Fruit fly (Drosophila melanogaster) Kc167 (cell line): ENCODE measurements around the gene Wbp2.

Experiments
- Myc ChIP-seq: fragments of >200 bp; optimal IDR thresholded peaks from 2 replicates; lab custom pipeline; 2017; ENCODE audit warnings: missing external identifiers
- Sin3A ChIP-seq: fragments of >200 bp; optimal IDR thresholded peaks from 2 replicates; lab custom pipeline; 2018; ENCODE audit warnings: missing external identifiers
- h ChIP-seq: fragments of >200 bp; optimal IDR thresholded peaks from 3 replicates; lab custom pipeline; 2018; ENCODE audit warnings: missing external identifiers
- insv ChIP-seq: fragments of >200 bp; optimal IDR thresholded peaks from 3 replicates; lab custom pipeline; 2018; ENCODE audit warnings: missing external identifiers
- psq ChIP-seq: fragments of >200 bp; optimal IDR thresholded peaks from 2 replicates; lab custom pipeline; 2017; ENCODE audit warnings: missing external identifiers
- ttk ChIP-seq: sonication (Bioruptor generic); optimal IDR thresholded peaks from 2 replicates; lab custom pipeline; 2017; ENCODE audit warnings: missing external identifiers

Gene Wbp2

DNA sequence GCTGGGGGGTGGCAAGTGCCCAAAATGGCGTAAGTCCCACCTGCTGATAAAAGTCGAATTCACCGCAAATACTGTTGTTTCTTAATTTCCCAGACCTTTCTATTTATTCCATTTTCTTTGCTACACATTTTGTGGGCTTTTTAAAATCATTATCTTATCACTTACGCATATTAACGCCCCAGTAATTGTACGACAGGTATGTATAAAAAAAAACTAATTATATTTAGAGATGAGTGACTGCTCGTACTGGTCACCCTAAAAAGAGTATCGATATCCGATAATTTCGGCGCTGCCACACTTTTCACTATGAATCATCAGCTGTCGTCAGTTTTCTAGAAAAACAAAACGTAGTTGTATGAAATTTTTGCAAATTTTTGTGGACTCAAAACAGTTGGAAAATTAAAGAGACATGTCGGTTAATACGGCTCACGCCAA lies at the start of gene Wbp2, which contains the start of gene CG10948:
Gene Wbp2 (plus strand): TSS at position 299 of the 435 bp plus-strand sequence.
Gene CG10948 (minus strand): TSS at position 251 of the 435 bp plus-strand sequence.
- no peak for TF ChIP-seq psq

DNA sequence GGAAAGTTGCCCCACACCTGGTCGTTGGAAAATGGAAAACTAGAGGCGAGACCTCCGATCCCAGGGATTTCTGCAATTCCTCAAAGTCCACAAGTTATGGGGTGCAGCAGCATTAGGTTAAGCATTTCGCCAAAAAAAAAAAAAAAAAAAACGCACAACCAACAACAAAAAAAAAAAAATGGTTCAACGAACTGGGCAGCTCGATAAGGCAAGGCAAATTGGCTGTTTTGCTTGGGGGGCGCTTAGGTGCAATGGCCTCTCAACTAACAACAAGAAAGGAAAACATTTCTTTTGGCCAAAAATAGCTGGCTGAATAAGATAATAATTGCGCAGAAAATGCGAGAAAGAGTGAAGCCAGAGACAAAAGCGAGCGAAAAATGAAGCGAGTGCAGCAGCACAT lies 49.8 kb upstream of the Wbp2 start:
- no peak for TF ChIP-seq Myc

DNA sequence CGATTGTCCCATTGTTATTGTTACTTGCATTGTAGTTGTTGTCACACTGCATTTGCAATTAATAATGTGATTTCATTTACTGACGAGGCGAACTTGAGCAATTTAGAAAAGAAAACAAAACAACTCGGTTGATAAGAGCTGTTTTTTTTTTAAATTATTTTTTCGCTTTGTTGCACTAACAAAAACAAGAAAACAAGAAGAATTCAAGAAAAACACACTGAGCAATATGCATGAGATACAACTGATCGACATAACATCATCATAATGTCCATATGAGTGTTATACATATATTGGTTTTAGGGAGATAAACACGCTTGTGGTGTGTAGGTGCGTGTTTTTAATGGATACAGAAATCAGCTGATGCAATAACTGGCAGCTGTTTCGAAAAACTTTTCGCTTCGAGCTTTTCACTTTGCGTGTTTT lies 47.5 kb upstream of the Wbp2 start:
- no peak for TF ChIP-seq Myc
- no peak for TF ChIP-seq h
- no peak for TF ChIP-seq ttk (lab: Kevin White, UChicago)
- no peak for TF ChIP-seq Sin3A
- TF ChIP-seq insv (lab: Kevin White, UChicago), result no peak
- no peak for TF ChIP-seq psq

DNA sequence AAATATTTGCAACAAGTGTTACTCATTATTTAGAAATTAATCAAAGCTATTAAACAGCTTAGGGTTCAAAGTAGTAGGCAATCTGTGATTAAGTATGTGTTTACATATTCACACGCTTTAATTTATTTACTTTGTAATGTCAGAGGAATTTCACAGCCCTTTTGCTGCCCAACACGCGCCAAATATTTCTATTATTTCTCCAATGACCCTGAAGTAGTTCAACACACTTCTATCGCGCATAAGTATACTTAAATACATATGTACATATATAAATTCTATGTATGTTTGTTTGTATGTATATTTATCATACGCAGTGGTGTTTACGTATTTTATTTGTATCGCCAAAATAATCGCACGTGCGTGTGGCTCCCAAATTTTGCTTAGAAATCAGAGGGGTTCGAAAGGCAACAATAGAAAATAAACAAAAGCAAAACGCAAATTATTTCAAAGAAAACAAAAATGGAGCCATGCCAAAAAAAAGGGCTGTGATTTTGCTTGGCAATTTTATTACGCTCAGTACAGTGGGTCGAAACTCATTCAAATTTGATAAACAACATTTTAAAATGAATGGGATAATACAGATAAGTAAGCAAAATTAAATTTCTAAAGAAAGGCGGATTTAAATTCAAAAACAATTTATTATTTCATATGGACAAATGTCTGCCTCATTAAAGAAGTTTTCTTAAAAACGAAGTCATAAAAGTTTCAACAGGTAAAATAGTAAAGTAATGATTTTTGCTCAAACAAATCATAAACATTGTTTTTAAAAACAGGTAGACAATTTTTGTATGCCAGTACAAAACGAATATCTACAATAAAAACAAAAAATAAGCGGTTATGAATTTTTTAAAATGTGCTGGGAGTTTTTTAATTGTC lies 46.6 kb upstream of the Wbp2 start:
- TF ChIP-seq insv (lab: Kevin White, UChicago) (no peak), h (no peak), ttk (lab: Kevin White, UChicago) (no peak), Sin3A (no peak), Myc (no peak)

DNA sequence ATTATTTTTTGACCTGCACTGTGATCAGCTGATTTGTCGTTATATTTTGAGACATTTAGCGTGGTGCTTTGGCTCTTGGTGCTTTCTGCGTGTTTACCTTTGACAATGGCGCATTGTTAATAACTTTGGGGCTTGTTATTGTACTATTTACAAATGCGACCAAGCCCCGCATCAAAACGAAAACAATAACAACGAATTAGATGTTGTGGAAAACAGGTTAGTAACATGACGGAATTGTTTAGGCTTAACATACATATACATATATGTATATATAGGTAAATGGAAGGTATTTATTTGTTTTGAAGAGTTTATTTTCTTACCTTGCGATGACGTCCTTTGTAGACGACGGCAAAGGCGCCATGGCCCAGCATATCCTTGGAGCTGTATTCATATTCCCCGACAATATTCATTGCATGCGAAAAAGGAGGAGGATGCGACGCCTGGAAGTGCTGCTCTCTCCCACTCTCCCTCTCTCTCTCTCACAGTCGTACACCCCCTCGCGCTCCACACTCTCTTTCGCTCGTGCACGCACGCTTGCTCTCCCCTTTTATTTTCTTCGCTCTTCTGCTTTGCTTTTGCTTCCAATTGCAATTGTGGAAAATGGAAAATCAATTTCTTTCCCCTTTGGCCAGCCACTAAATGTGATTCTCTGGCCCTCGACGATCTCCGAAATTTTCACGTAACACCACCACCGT lies 45.8 kb upstream of the Wbp2 start:
- no peak for TF ChIP-seq ttk (lab: Kevin White, UChicago)
- TF ChIP-seq psq, result no peak
- no peak for TF ChIP-seq Sin3A
- no peak for TF ChIP-seq Myc
- TF ChIP-seq h, result no peak
- TF ChIP-seq insv (lab: Kevin White, UChicago), result no peak

dm6 chr3L:12804730-12805170 lies 45.2 kb upstream of the Wbp2 start, which contains the start of gene Atg1:
Gene Atg1 (minus strand): TSS chr3L:12805116.
- TF ChIP-seq Sin3A (no peak), insv (lab: Kevin White, UChicago) (no peak), h (no peak), ttk (lab: Kevin White, UChicago) (no peak), Myc (no peak), psq (no peak)

DNA sequence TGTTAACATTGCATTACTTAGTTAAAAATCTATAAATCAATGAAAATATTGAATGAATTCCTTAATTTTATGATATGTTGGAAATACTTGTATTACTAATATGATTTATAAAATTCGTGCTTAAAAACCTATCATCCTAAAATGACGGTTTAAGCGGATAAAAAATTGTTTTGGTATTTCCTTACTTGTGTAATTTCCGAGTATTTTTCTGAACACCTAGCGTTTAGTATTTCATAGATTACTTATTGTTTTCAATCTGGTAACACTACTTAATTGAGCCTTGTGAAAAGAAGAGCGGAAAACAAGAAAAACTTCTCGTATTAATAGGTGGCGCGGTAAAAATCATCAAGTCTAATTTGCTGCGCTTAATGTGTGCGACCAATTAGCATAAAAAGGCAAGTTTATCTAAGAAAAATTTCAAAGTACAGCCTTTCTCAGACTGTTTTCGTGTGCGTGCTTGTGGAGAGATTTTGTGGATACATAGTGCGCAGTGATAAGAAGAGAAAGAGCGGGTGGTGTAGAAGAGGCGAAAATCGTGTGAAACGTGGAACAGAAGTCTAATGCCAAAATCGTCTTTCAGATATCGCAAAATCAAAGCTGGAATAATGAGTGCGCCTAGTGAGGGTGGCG lies 44.2 kb upstream of the Wbp2 start, which contains the start of gene Sap130:
Gene Sap130 (plus strand): TSS at position 243 of the 630 bp plus-strand sequence.
- TF ChIP-seq ttk (lab: Kevin White, UChicago), result no peak
- TF ChIP-seq Myc, result no peak
- TF ChIP-seq h, result no peak
- no peak for TF ChIP-seq insv (lab: Kevin White, UChicago)
- TF ChIP-seq psq, result no peak

DNA sequence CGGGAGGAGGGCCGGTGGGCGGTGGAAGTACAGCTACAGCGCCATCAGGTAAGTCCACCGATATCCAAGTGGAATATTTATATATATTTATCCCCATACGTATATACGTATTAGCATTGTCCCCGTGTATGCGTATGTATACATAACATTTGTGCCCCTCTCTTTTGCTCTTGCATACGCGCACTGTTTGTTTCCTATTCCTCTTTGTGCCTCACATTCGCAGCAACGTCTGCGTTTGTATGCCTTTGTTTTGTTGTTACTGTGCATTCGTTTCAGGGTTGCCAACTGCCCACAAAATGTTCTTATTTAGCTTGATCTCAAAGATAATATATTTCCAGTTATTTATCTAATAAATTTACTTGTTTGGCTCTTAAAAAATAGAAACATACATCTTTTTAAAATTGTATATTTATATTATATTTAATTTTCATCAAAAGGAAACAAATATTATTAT lies 43.6 kb upstream of the Wbp2 start:
- TF ChIP-seq psq (peak; percentile 97), Sin3A (no peak)

DNA sequence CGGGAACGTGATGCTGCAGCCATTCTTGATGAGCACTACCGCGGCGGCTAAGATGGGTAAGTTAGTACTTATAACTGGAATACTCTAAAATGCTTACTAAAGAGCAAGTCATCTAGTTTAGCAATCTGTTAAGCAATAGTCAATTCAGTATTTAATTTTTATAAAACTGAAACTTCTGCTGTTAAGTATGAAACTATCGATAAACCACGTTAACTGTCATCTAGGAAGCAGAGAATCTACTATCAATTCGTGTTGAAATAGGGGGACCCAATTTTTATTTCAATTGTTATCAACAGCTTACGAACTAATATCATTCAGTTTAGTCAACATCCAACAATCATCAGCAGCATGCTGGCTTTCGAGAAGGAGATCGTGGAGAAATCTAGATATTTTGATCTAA lies 41.5 kb upstream of the Wbp2 start, which contains the start of gene CG32110:
Gene CG32110 (plus strand): TSS at position 301 of the 400 bp plus-strand sequence.
- TF ChIP-seq ttk (lab: Kevin White, UChicago), result no peak
- TF ChIP-seq h, result no peak
- TF ChIP-seq Myc, result no peak
- no peak for TF ChIP-seq Sin3A
- TF ChIP-seq insv (lab: Kevin White, UChicago), result no peak
- TF ChIP-seq psq, result no peak

DNA sequence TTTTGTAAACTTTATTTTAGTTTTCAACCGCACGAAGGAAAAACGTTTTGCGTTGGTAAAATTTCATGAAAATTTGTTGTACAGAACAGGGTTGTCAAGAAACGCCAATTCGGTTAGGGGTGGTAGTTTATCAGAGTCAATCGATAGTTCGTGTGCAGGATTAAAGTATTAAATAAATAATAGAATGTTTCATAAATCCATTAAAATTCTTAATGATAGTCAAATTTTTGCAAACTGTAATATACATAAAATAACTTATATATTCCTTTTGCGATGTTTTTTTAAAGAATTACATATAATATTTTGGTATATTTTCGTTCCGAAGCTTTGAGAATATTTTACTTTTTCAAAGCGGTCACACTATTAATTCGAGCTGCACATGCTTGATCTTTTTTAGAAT lies 36.1 kb upstream of the Wbp2 start, which contains the start of the genes Sf3a2 and CG42588:
Gene Sf3a2 (minus strand): TSS at position 113 of the 400 bp plus-strand sequence.
Gene CG42588 (plus strand): TSS at position 348 of the 400 bp plus-strand sequence.
- TF ChIP-seq insv (lab: Kevin White, UChicago) (no peak), h (no peak)

- TF ChIP-seq h (no peak), ttk (lab: Kevin White, UChicago) (no peak), Sin3A (no peak), psq (no peak), insv (lab: Kevin White, UChicago) (no peak), Myc (no peak)
These were observed 35.2 kb upstream of the Wbp2 start for dm6 chr3L:12814806-12815205.

- TF ChIP-seq insv (lab: Kevin White, UChicago), result no peak
- no peak for TF ChIP-seq psq
- no peak for TF ChIP-seq h
- TF ChIP-seq Sin3A, result no peak
- no peak for TF ChIP-seq ttk (lab: Kevin White, UChicago)
- no peak for TF ChIP-seq Myc
These were observed 34.2 kb upstream of the Wbp2 start for dm6 chr3L:12815756-12816155.

DNA sequence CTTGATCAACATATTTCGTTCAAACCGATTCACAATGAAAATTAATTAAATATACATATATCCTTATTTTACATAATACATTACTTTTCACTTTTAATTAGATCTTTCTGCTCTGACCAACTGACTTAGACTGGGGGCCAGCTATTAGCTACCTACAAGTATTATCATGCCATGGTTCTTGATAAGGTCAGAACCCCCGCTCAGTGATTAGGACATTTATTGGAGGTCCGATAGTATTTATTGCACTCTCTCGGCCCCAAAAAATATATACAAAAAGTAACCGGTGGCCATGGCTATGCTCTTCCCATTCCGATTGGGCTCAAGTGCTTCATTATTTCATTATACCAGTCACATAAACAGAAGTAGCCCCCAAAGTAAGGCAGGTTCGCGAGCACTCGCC lies 22.3 kb upstream of the Wbp2 start:
- no peak for TF ChIP-seq psq
- TF ChIP-seq insv (lab: Kevin White, UChicago), result no peak
- no peak for TF ChIP-seq ttk (lab: Kevin White, UChicago)
- TF ChIP-seq Myc, result no peak
- TF ChIP-seq Sin3A, result no peak
- TF ChIP-seq h, result no peak
